Fruit fly (Drosophila melanogaster) whole organism, embryonic: ENCODE data around the gene CAH16.

Source experiments
- CG11695 ChIP-seq: fragments of 200-800 bp; sonication (Bioruptor generic); IDR thresholded peaks from 3 replicates; pipeline ENCODE4 v1.3.6; 2022; ENCODE audit warnings: missing biosample characterization, missing genetic modification characterization
- CG12299 ChIP-seq: fragments of 200-800 bp; sonication (Bioruptor generic); optimal IDR thresholded peaks from 2 replicates; lab custom pipeline; 2018; ENCODE audit warnings: missing biosample characterization, mild to moderate bottlenecking, missing genetic modification characterization
- CG1233 ChIP-seq: fragments of 200-800 bp; sonication (Bioruptor generic); optimal IDR thresholded peaks from 4 replicates; lab custom pipeline; 2018; ENCODE audit warnings: missing biosample characterization, mild to moderate bottlenecking, missing genetic modification characterization
- CG12942 ChIP-seq: fragments of 200-800 bp; sonication (Bioruptor generic); optimal IDR thresholded peaks from 3 replicates; lab custom pipeline; 2016; ENCODE audit warnings: missing biosample characterization, missing genetic modification characterization
- CG13287 ChIP-seq: fragments of 200-800 bp; sonication (Bioruptor generic); IDR thresholded peaks from 2 replicates; pipeline ENCODE4 v1.3.6; 2022; ENCODE audit warnings: missing biosample characterization, missing genetic modification characterization; ENCODE audit not compliant: partially characterized antibody
- CG13296 ChIP-seq: fragments of 200-800 bp; sonication (Bioruptor generic); optimal IDR thresholded peaks from 3 replicates; lab custom pipeline; 2018; ENCODE audit warnings: missing biosample characterization, mild to moderate bottlenecking, missing genetic modification characterization
- CG13624 ChIP-seq: fragments of 200-800 bp; sonication (Bioruptor generic); optimal IDR thresholded peaks from 2 replicates; lab custom pipeline; 2016; ENCODE audit warnings: missing biosample characterization, missing genetic modification characterization
- CG1603 ChIP-seq: fragments of 200-800 bp; sonication (Bioruptor generic); optimal IDR thresholded peaks from 2 replicates; lab custom pipeline; 2019; ENCODE audit warnings: missing biosample characterization, mild to moderate bottlenecking, missing genetic modification characterization, moderate library complexity
- CG17186 ChIP-seq: fragments of 200-800 bp; sonication (Bioruptor generic); optimal IDR thresholded peaks from 3 replicates; lab custom pipeline; 2017; ENCODE audit warnings: missing biosample characterization, missing genetic modification reagents, missing genetic modification characterization
- CG17328 ChIP-seq: fragments of 200-800 bp; sonication (Bioruptor generic); IDR thresholded peaks from 2 replicates; pipeline ENCODE4 v1.3.6; 2022; ENCODE audit warnings: missing biosample characterization, missing genetic modification characterization
- CG17385 ChIP-seq: fragments of 200-800 bp; sonication (Bioruptor generic); optimal IDR thresholded peaks from 3 replicates; lab custom pipeline; 2018; ENCODE audit warnings: missing biosample characterization, mild to moderate bottlenecking, missing genetic modification characterization
- CG17612 ChIP-seq: fragments of 200-800 bp; sonication (Bioruptor generic); IDR thresholded peaks from 2 replicates; pipeline ENCODE4 v1.3.6; 2022; ENCODE audit warnings: missing biosample characterization, missing genetic modification characterization
- CG17912 ChIP-seq: fragments of 200-800 bp; sonication (Bioruptor generic); optimal IDR thresholded peaks from 2 replicates; lab custom pipeline; 2018; ENCODE audit warnings: missing biosample characterization, mild to moderate bottlenecking, missing genetic modification characterization
- CG2116 ChIP-seq: fragments of 200-800 bp; sonication (Bioruptor generic); optimal IDR thresholded peaks from 3 replicates; lab custom pipeline; 2018; ENCODE audit warnings: missing biosample characterization, mild to moderate bottlenecking, missing genetic modification characterization
- CG34376 ChIP-seq: fragments of 200-800 bp; sonication (Bioruptor generic); optimal IDR thresholded peaks from 2 replicates; lab custom pipeline; 2018; ENCODE audit warnings: missing biosample characterization, mild to moderate bottlenecking, missing genetic modification characterization
- CG6254 ChIP-seq: fragments of 200-800 bp; sonication (Bioruptor generic); optimal IDR thresholded peaks from 3 replicates; lab custom pipeline; 2017; ENCODE audit warnings: mild to moderate bottlenecking, missing biosample characterization, missing genetic modification reagents, missing genetic modification characterization
- CG8290 ChIP-seq, 3 experiments: fragments of 200-800 bp; sonication (Bioruptor generic); optimal IDR thresholded peaks; 2 replicates each; lab custom pipeline; 2016 to 2019; ENCODE audit warnings: missing biosample characterization in 3 of 3, missing genetic modification characterization in 3 of 3, mild to moderate bottlenecking in 2 of 3, moderate library complexity in 1 of 3
- CTCF ChIP-seq: fragments of 200-800 bp; sonication (Bioruptor generic); optimal IDR thresholded peaks from 2 replicates; lab custom pipeline; 2017; ENCODE audit warnings: missing biosample characterization, mild to moderate bottlenecking, missing genetic modification characterization, moderate library complexity
- Dad ChIP-seq: fragments of 200-800 bp; sonication (Bioruptor generic); optimal IDR thresholded peaks from 3 replicates; lab custom pipeline; 2016; ENCODE audit warnings: missing biosample characterization, missing genetic modification characterization
- Dek ChIP-seq: fragments of 200-800 bp; sonication (Bioruptor generic); optimal IDR thresholded peaks from 3 replicates; lab custom pipeline; 2019; ENCODE audit warnings: missing biosample characterization, mild to moderate bottlenecking, missing genetic modification characterization, moderate library complexity
- Dfd ChIP-seq, 2 experiments: fragments of >200 bp; optimal IDR thresholded peaks; 2 replicates each; lab custom pipeline; 2017; ENCODE audit warnings: missing biosample characterization in 2 of 2, missing genetic modification characterization in 2 of 2
- Ets97D ChIP-seq: fragments of 200-800 bp; sonication (Bioruptor generic); optimal IDR thresholded peaks from 3 replicates; lab custom pipeline; 2016; ENCODE audit warnings: missing biosample characterization, missing genetic modification characterization
- Fer1 ChIP-seq: fragments of 200-800 bp; sonication (Bioruptor generic); optimal IDR thresholded peaks from 2 replicates; lab custom pipeline; 2017; ENCODE audit warnings: missing biosample characterization, mild to moderate bottlenecking, missing genetic modification characterization
- Hr78 ChIP-seq, 2 experiments: fragments of 200-800 bp in 1 of 2; fragments of >200 bp in 1 of 2; sonication (Bioruptor generic) in 1 of 2; optimal IDR thresholded peaks; 2 replicates each; lab custom pipeline; 2017 to 2019; ENCODE audit warnings: missing biosample characterization in 2 of 2, missing genetic modification characterization in 2 of 2, mild to moderate bottlenecking in 1 of 2, moderate library complexity in 1 of 2
- Jarid2 ChIP-seq: fragments of 200-800 bp; sonication (Bioruptor generic); optimal IDR thresholded peaks from 3 replicates; lab custom pipeline; 2017; ENCODE audit warnings: mild to moderate bottlenecking, missing biosample characterization, missing genetic modification reagents, missing genetic modification characterization
- MESR4 ChIP-seq: fragments of 200-800 bp; sonication (Bioruptor generic); optimal IDR thresholded peaks from 2 replicates; lab custom pipeline; 2018; ENCODE audit warnings: missing biosample characterization, mild to moderate bottlenecking, missing genetic modification characterization, moderate library complexity
- MTF-1 ChIP-seq: fragments of 200-800 bp; sonication (Bioruptor generic); optimal IDR thresholded peaks from 2 replicates; lab custom pipeline; 2018; ENCODE audit warnings: missing biosample characterization, mild to moderate bottlenecking, missing genetic modification characterization, borderline replicate concordance
- Med ChIP-seq: fragments of 200-800 bp; sonication (Bioruptor generic); peaks from one replicate; lab custom pipeline; 2016; ENCODE audit warnings: missing biosample characterization, missing genetic modification characterization, mild to moderate bottlenecking, inconsistent platforms, moderate library complexity
- Myb ChIP-seq: fragments of 200-800 bp; sonication (Bioruptor generic); optimal IDR thresholded peaks from 2 replicates; lab custom pipeline; 2016; ENCODE audit warnings: missing biosample characterization, missing genetic modification characterization
- YL-1 ChIP-seq: fragments of 200-800 bp; sonication (Bioruptor generic); optimal IDR thresholded peaks from 3 replicates; lab custom pipeline; 2017; ENCODE audit warnings: missing biosample characterization, mild to moderate bottlenecking, missing genetic modification characterization
- abd-A ChIP-seq: fragments of 200-800 bp; sonication (Bioruptor generic); optimal IDR thresholded peaks from 3 replicates; lab custom pipeline; 2019; ENCODE audit warnings: missing biosample characterization, mild to moderate bottlenecking, missing genetic modification characterization, moderate library complexity
- bigmax ChIP-seq: fragments of 200-800 bp; sonication (Bioruptor generic); optimal IDR thresholded peaks from 2 replicates; lab custom pipeline; 2018; ENCODE audit warnings: missing biosample characterization, mild to moderate bottlenecking, missing genetic modification characterization
- dm ChIP-seq: fragments of 200-800 bp; sonication (Bioruptor generic); optimal IDR thresholded peaks from 3 replicates; lab custom pipeline; 2016; ENCODE audit warnings: missing biosample characterization, missing genetic modification characterization
- exex ChIP-seq: fragments of 200-800 bp; sonication (Bioruptor generic); optimal IDR thresholded peaks from 4 replicates; lab custom pipeline; 2018; ENCODE audit warnings: missing biosample characterization, mild to moderate bottlenecking, missing genetic modification characterization, moderate library complexity
- fu2 ChIP-seq: fragments of 200-800 bp; sonication (Bioruptor generic); optimal IDR thresholded peaks from 2 replicates; lab custom pipeline; 2016; ENCODE audit warnings: missing biosample characterization, missing genetic modification characterization
- gfzf ChIP-seq: fragments of 200-800 bp; sonication (Bioruptor generic); optimal IDR thresholded peaks from 2 replicates; lab custom pipeline; 2016; ENCODE audit warnings: missing biosample characterization, mild to moderate bottlenecking, missing genetic modification characterization, moderate library complexity
- grau ChIP-seq: fragments of 200-800 bp; optimal IDR thresholded peaks from 3 replicates; lab custom pipeline; 2019; ENCODE audit warnings: missing biosample characterization, mild to moderate bottlenecking, missing genetic modification characterization, moderate library complexity
- kah ChIP-seq: fragments of 200-800 bp; sonication (Bioruptor generic); optimal IDR thresholded peaks from 2 replicates; lab custom pipeline; 2018; ENCODE audit warnings: missing biosample characterization, mild to moderate bottlenecking, missing genetic modification characterization
- nmo ChIP-seq: fragments of 200-800 bp; sonication (Bioruptor generic); optimal IDR thresholded peaks from 2 replicates; lab custom pipeline; 2018; ENCODE audit warnings: missing biosample characterization, mild to moderate bottlenecking, missing genetic modification characterization, moderate library complexity
- pan ChIP-seq, 4 experiments: fragments of >200 bp in 3 of 4; fragments of 200-800 bp in 1 of 4; sonication (Bioruptor generic) in 1 of 4; optimal IDR thresholded peaks in 3 of 4; IDR thresholded peaks in 1 of 4; 2 replicates each; pipeline versions ENCODE4 v1.3.6 to Lab custom; 2017 to 2022; ENCODE audit warnings: missing biosample characterization in 2 of 4, missing genetic modification characterization in 2 of 4, mixed read lengths in 1 of 4
- pum ChIP-seq: fragments of 200-800 bp; sonication (Bioruptor generic); optimal IDR thresholded peaks from 2 replicates; lab custom pipeline; 2016; ENCODE audit warnings: missing biosample characterization, missing genetic modification characterization
- pzg ChIP-seq: fragments of 200-800 bp; sonication (Bioruptor generic); optimal IDR thresholded peaks from 3 replicates; lab custom pipeline; 2018; ENCODE audit warnings: missing biosample characterization, mild to moderate bottlenecking, missing genetic modification characterization, moderate library complexity
- sd ChIP-seq: fragments of 200-800 bp; sonication (Bioruptor generic); optimal IDR thresholded peaks from 3 replicates; lab custom pipeline; 2018; ENCODE audit warnings: missing biosample characterization, mild to moderate bottlenecking, missing genetic modification characterization, moderate library complexity
- sim ChIP-seq: fragments of 200-800 bp; sonication (Bioruptor generic); IDR thresholded peaks from 2 replicates; pipeline ENCODE4 v1.3.6; 2022; ENCODE audit warnings: missing biosample characterization, missing genetic modification characterization
- sug ChIP-seq: fragments of 200-800 bp; optimal IDR thresholded peaks from 2 replicates; lab custom pipeline; 2019; ENCODE audit warnings: missing biosample characterization, mild to moderate bottlenecking, missing genetic modification characterization, moderate library complexity
- tap ChIP-seq: fragments of 200-800 bp; optimal IDR thresholded peaks from 3 replicates; lab custom pipeline; 2019; ENCODE audit warnings: missing biosample characterization, mild to moderate bottlenecking, missing genetic modification characterization, moderate library complexity

Gene CAH16

dm6 chr3R:31218214-31218876 is 41.7 kb upstream of the CAH16 start (continued):
- TF ChIP-seq YL-1 (GFP tag; lab: Kevin White, UChicago) (peak; percentile 96), abd-A (tag; lab: Kevin White, UChicago) (peak; percentile 14), CG17612 (GFP tag; lab: Robert Waterston, UW) (no peak), Dfd (GFP tag; optimal IDR thresholded peaks at IDR 0.05; lab: Kevin White, UChicago) (no peak), bigmax (GFP tag; lab: Kevin White, UChicago) (peak; percentile 100), CG12942 (GFP tag; lab: Kevin White, UChicago) (no peak), Med (GFP tag; lab: Kevin White, UChicago) (peak; percentile 67), exex (tag; lab: Kevin White, UChicago) (peak; percentile 50), Fer1 (GFP tag; lab: Kevin White, UChicago) (peak; percentile 6), sd (tag; lab: Kevin White, UChicago) (peak; percentile 67), CG1603 (peak; percentile 11), CG12299 (tag; lab: Kevin White, UChicago) (peak; percentile 6), tap (tag; lab: Kevin White, UChicago) (no peak), CG11695 (GFP tag; lab: Robert Waterston, UW) (no peak), CG17328 (no peak), MESR4 (GFP tag; lab: Kevin White, UChicago) (peak; percentile 49), CTCF (GFP tag; lab: Kevin White, UChicago) (no peak), CG17186 (GFP tag; lab: Kevin White, UChicago) (peak; percentile 22), CG8290 (GFP tag; optimal IDR thresholded peaks at IDR 0.05; lab: Kevin White, UChicago) (no peak), CG8290 (tag; optimal IDR thresholded peaks at IDR 0.05; lab: Kevin White, UChicago) (peak in 1 of 2 experiments; percentile 17), Dek (tag; lab: Kevin White, UChicago) (peak; percentile 9), CG34376 (GFP tag; lab: Kevin White, UChicago) (peak; percentile 3), nmo (peak; percentile 13), CG17912 (GFP tag; lab: Kevin White, UChicago) (peak; percentile 74), CG2116 (GFP tag; lab: Kevin White, UChicago) (peak; percentile 25), grau (tag; lab: Kevin White, UChicago) (peak; percentile 22), sug (tag; lab: Kevin White, UChicago) (peak; percentile 55), kah (GFP tag; lab: Kevin White, UChicago) (peak; percentile 2), CG13296 (GFP tag; lab: Kevin White, UChicago) (peak; percentile 4), pzg (GFP tag; lab: Kevin White, UChicago) (peak; percentile 4), CG6254 (GFP tag; lab: Kevin White, UChicago) (peak; percentile 50), CG13624 (GFP tag; lab: Kevin White, UChicago) (peak; percentile 18), CG17385 (GFP tag; lab: Kevin White, UChicago) (peak; percentile 47), Jarid2 (no peak)

- TF ChIP-seq MTF-1 (GFP tag; lab: Kevin White, UChicago) (peak; percentile 7), dm (GFP tag; lab: Kevin White, UChicago) (peak; percentile 39), Myb (GFP tag; lab: Kevin White, UChicago) (peak; percentile 55), gfzf (GFP tag; lab: Kevin White, UChicago) (peak; percentile 100), fu2 (GFP tag; lab: Kevin White, UChicago) (peak; percentile 61), pum (GFP tag; lab: Kevin White, UChicago) (peak; percentile 26), sim (GFP tag; lab: Robert Waterston, UW) (no peak), Ets97D (GFP tag; lab: Kevin White, UChicago) (peak; percentile 94), pan (optimal IDR thresholded peaks at IDR 0.05; lab: Kevin White, UChicago) (no peak), pan (GFP tag; optimal IDR thresholded peaks at IDR 0.05 in 1 of 2, IDR thresholded peaks at IDR 0.05 in 1 of 2) (no peak), Hr78 (GFP tag; optimal IDR thresholded peaks at IDR 0.05; lab: Kevin White, UChicago) (peak in 1 of 2 experiments; percentile 17), CG1233 (GFP tag; lab: Kevin White, UChicago) (peak; percentile 45), CG13287 (GFP tag; lab: Robert Waterston, UW) (no peak), Dad (GFP tag; lab: Kevin White, UChicago) (peak; percentile 63), CTCF (GFP tag; lab: Kevin White, UChicago) (peak; percentile 71)
Measured at dm6 chr3R:31218997-31219992, 40.8 kb upstream of the CAH16 start, which contains the start of gene ATPsynC. Gene ATPsynC (minus strand): TSS chr3R:31219630.
